Fruit fly (Drosophila melanogaster) Kc167 (cell line): ENCODE data around the gene CG32845.

ENCODE experiments used
- Myc ChIP-seq: fragments of >200 bp; optimal IDR thresholded peaks from 2 replicates; lab custom pipeline; 2017; ENCODE audit warnings: missing external identifiers
- Sin3A ChIP-seq: fragments of >200 bp; optimal IDR thresholded peaks from 2 replicates; lab custom pipeline; 2018; ENCODE audit warnings: missing external identifiers
- h ChIP-seq: fragments of >200 bp; optimal IDR thresholded peaks from 3 replicates; lab custom pipeline; 2018; ENCODE audit warnings: missing external identifiers
- insv ChIP-seq: fragments of >200 bp; optimal IDR thresholded peaks from 3 replicates; lab custom pipeline; 2018; ENCODE audit warnings: missing external identifiers
- psq ChIP-seq: fragments of >200 bp; optimal IDR thresholded peaks from 2 replicates; lab custom pipeline; 2017; ENCODE audit warnings: missing external identifiers
- ttk ChIP-seq: sonication (Bioruptor generic); optimal IDR thresholded peaks from 2 replicates; lab custom pipeline; 2017; ENCODE audit warnings: missing external identifiers

CG32845 gene

dm6 chr3L:264378-265151 is 8.6 kb downstream of the CG32845 start, which contains the start of the genes Tudor-SN and mRpL17:
Tudor-SN (minus strand) TSS chr3L:264380.
mRpL17 (plus strand) TSS chr3L:264779.
- TF ChIP-seq h (lab: Kevin White, UChicago), result no peak
- TF ChIP-seq ttk (lab: Kevin White, UChicago), result no peak
- TF ChIP-seq insv, result no peak
- TF ChIP-seq Sin3A (lab: Kevin White, UChicago), result no peak
- no peak for TF ChIP-seq psq (lab: Kevin White, UChicago)
- no peak for TF ChIP-seq Myc

- TF ChIP-seq insv (no peak), ttk (lab: Kevin White, UChicago) (no peak), psq (lab: Kevin White, UChicago) (no peak), h (lab: Kevin White, UChicago) (no peak), Myc (no peak), Sin3A (lab: Kevin White, UChicago) (no peak)
Measured at dm6 chr3L:263500-264377, 9.5 kb downstream of the CG32845 start.

- no peak for TF ChIP-seq h (lab: Kevin White, UChicago)
- TF ChIP-seq insv, result no peak
- no peak for TF ChIP-seq psq (lab: Kevin White, UChicago)
- no peak for TF ChIP-seq Myc
Measured at dm6 chr3L:262724-263177, 10.4 kb downstream of the CG32845 start.

dm6 chr3L:257618-258475 is 15.3 kb downstream of the CG32845 start, which contains the start of the genes DIP2 and wac:
DIP2 (minus strand) TSS chr3L:257954.
wac (plus strand) TSS chr3L:258176.
- no peak for TF ChIP-seq insv
- no peak for TF ChIP-seq Sin3A (lab: Kevin White, UChicago)
- no peak for TF ChIP-seq Myc
- no peak for TF ChIP-seq psq (lab: Kevin White, UChicago)
- no peak for TF ChIP-seq h (lab: Kevin White, UChicago)

dm6 chr3L:248226-248758 is 24.9 kb downstream of the CG32845 start:
- no peak for TF ChIP-seq psq (lab: Kevin White, UChicago)
- no peak for TF ChIP-seq h (lab: Kevin White, UChicago)
- no peak for TF ChIP-seq ttk (lab: Kevin White, UChicago)
- TF ChIP-seq Sin3A (lab: Kevin White, UChicago), result no peak
- TF ChIP-seq Myc, result no peak

dm6 chr3L:247482-248225 is 25.5 kb downstream of the CG32845 start, which contains the start of gene mthl14:
mthl14 (plus strand) TSS chr3L:247491.
- TF ChIP-seq ttk (lab: Kevin White, UChicago) (no peak), Sin3A (lab: Kevin White, UChicago) (no peak), Myc (no peak), h (lab: Kevin White, UChicago) (no peak), insv (no peak), psq (lab: Kevin White, UChicago) (no peak)

dm6 chr3L:246644-247199 is 26.5 kb downstream of the CG32845 start:
- TF ChIP-seq h (lab: Kevin White, UChicago) (no peak), ttk (lab: Kevin White, UChicago) (no peak), psq (lab: Kevin White, UChicago) (no peak), Sin3A (lab: Kevin White, UChicago) (no peak), Myc (no peak), insv (no peak)

- TF ChIP-seq h (lab: Kevin White, UChicago) (no peak), insv (no peak)
Measured at dm6 chr3L:234337-234736, 38.9 kb downstream of the CG32845 start.

- no peak for TF ChIP-seq Sin3A (lab: Kevin White, UChicago)
Measured at dm6 chr3L:233251-233650, 39.9 kb downstream of the CG32845 start, which contains the start of gene CG34453. CG34453 (minus strand) TSS chr3L:233351.

- TF ChIP-seq Myc (no peak), ttk (lab: Kevin White, UChicago) (no peak), h (lab: Kevin White, UChicago) (no peak), Sin3A (lab: Kevin White, UChicago) (no peak), insv (no peak), psq (lab: Kevin White, UChicago) (no peak)
Measured at dm6 chr3L:232267-232666, 40.9 kb downstream of the CG32845 start, which contains the start of gene CG34454. CG34454 (minus strand) TSS chr3L:232350.
